Fruit fly (Drosophila melanogaster) whole organism, embryonic: ENCODE measurements around the gene sesB.

ENCODE experiments used
- Asciz ChIP-seq: fragments of 200-800 bp; sonication (Bioruptor generic); optimal IDR thresholded peaks from 2 replicates; lab custom pipeline; 2017; ENCODE audit warnings: missing biosample characterization, mild to moderate bottlenecking, missing genetic modification characterization, missing genetic modification reagents
- B-H1 ChIP-seq: fragments of 200-800 bp; sonication (Bioruptor generic); IDR thresholded peaks from 3 replicates; pipeline ENCODE4 v1.3.6; 2022; ENCODE audit warnings: missing biosample characterization, missing genetic modification characterization
- CG11247 ChIP-seq: fragments of 200-800 bp; sonication (Bioruptor generic); IDR thresholded peaks from 2 replicates; pipeline ENCODE4 v1.3.6; 2022; ENCODE audit warnings: missing biosample characterization, missing genetic modification characterization
- CG11398 ChIP-seq: fragments of 200-800 bp; sonication (Bioruptor generic); optimal IDR thresholded peaks from 2 replicates; lab custom pipeline; 2016; ENCODE audit warnings: missing biosample characterization, missing genetic modification characterization
- CG12391 ChIP-seq: fragments of 200-800 bp; sonication (Bioruptor generic); optimal IDR thresholded peaks from 3 replicates; lab custom pipeline; 2018; ENCODE audit warnings: missing biosample characterization, mild to moderate bottlenecking, missing genetic modification characterization, moderate library complexity
- CG13775 ChIP-seq: fragments of 200-800 bp; sonication (Bioruptor generic); optimal IDR thresholded peaks from 3 replicates; lab custom pipeline; 2017; ENCODE audit warnings: missing biosample characterization, mild to moderate bottlenecking, missing genetic modification characterization
- CG15073 ChIP-seq: fragments of 200-800 bp; sonication (Bioruptor generic); optimal IDR thresholded peaks from 2 replicates; lab custom pipeline; 2016; ENCODE audit warnings: missing biosample characterization, missing genetic modification characterization
- CG16813 ChIP-seq: fragments of 200-800 bp; sonication (Bioruptor generic); IDR thresholded peaks from 3 replicates; pipeline ENCODE4 v1.3.6; 2022; ENCODE audit warnings: missing biosample characterization, missing genetic modification characterization; ENCODE audit not compliant: partially characterized antibody
- CG2129 ChIP-seq: fragments of 200-800 bp; sonication (Bioruptor generic); IDR thresholded peaks from 2 replicates; pipeline ENCODE4 v1.3.6; 2022; ENCODE audit warnings: missing biosample characterization, missing genetic modification characterization; ENCODE audit not compliant: partially characterized antibody
- CG2678 ChIP-seq: fragments of 200-800 bp; sonication (Bioruptor generic); optimal IDR thresholded peaks from 3 replicates; lab custom pipeline; 2019; ENCODE audit warnings: missing biosample characterization, mild to moderate bottlenecking, missing genetic modification characterization, moderate library complexity
- CG30020 ChIP-seq: fragments of 200-800 bp; optimal IDR thresholded peaks from 2 replicates; lab custom pipeline; 2019; ENCODE audit warnings: missing biosample characterization, mild to moderate bottlenecking, missing genetic modification characterization, moderate library complexity
- CG31365 ChIP-seq: fragments of 200-800 bp; sonication (Bioruptor generic); optimal IDR thresholded peaks from 2 replicates; lab custom pipeline; 2018; ENCODE audit warnings: missing biosample characterization, mild to moderate bottlenecking, missing genetic modification characterization
- CG32767 ChIP-seq: fragments of 200-800 bp; sonication (Bioruptor generic); IDR thresholded peaks from 2 replicates; pipeline ENCODE4 v1.3.6; 2022; ENCODE audit warnings: missing biosample characterization, missing genetic modification characterization
- CG42726 ChIP-seq: fragments of 200-800 bp; sonication (Bioruptor generic); IDR thresholded peaks from 2 replicates; pipeline ENCODE4 v1.3.6; 2022; ENCODE audit warnings: missing biosample characterization, missing genetic modification characterization; ENCODE audit not compliant: partially characterized antibody
- CG6654 ChIP-seq: fragments of 200-800 bp; sonication (Bioruptor generic); optimal IDR thresholded peaks from 2 replicates; lab custom pipeline; 2017; ENCODE audit warnings: missing biosample characterization, mild to moderate bottlenecking, missing genetic modification characterization
- CG7839 ChIP-seq: fragments of 200-800 bp; sonication (Bioruptor generic); optimal IDR thresholded peaks from 3 replicates; lab custom pipeline; 2018; ENCODE audit warnings: missing biosample characterization, mild to moderate bottlenecking, missing genetic modification characterization, moderate library complexity
- CG8478 ChIP-seq: fragments of >200 bp; optimal IDR thresholded peaks from 2 replicates; lab custom pipeline; 2018
- CG9215 ChIP-seq: fragments of 200-800 bp; sonication (Bioruptor generic); IDR thresholded peaks from 2 replicates; pipeline ENCODE4 v1.3.6; 2022; ENCODE audit warnings: missing biosample characterization, missing genetic modification characterization
- CG9609 ChIP-seq: fragments of 200-800 bp; sonication (Bioruptor generic); optimal IDR thresholded peaks from 3 replicates; lab custom pipeline; 2016; ENCODE audit warnings: missing biosample characterization, missing genetic modification characterization
- D ChIP-seq, 2 experiments: fragments of 200-800 bp in 1 of 2; fragments of >200 bp in 1 of 2; sonication (Bioruptor generic) in 1 of 2; optimal IDR thresholded peaks; 2 replicates in 1 of 2; 3 replicates in 1 of 2; lab custom pipeline; 2017; ENCODE audit warnings: mild to moderate bottlenecking in 1 of 2, missing biosample characterization in 1 of 2, missing genetic modification characterization in 1 of 2, missing genetic modification reagents in 1 of 2
- E2f1 ChIP-seq: fragments of 200-800 bp; sonication (Bioruptor generic); IDR thresholded peaks from 2 replicates; pipeline ENCODE4 v1.3.6; 2022; ENCODE audit warnings: missing biosample characterization, missing genetic modification characterization
- E2f2 ChIP-seq: fragments of 200-800 bp; sonication (Bioruptor generic); IDR thresholded peaks from 2 replicates; pipeline ENCODE4 v1.3.6; 2022; ENCODE audit warnings: missing biosample characterization, missing genetic modification characterization
- Gug ChIP-seq: fragments of 200-800 bp; sonication (Bioruptor generic); IDR thresholded peaks from 4 replicates; pipeline ENCODE4 v1.3.6; 2022; ENCODE audit warnings: missing biosample characterization, missing genetic modification characterization
- Kr ChIP-seq: fragments of 200-800 bp; sonication (Bioruptor generic); optimal IDR thresholded peaks from 2 replicates; lab custom pipeline; 2017; ENCODE audit warnings: missing biosample characterization, mild to moderate bottlenecking, missing genetic modification characterization
- Med ChIP-seq: fragments of 200-800 bp; sonication (Bioruptor generic); peaks from one replicate; lab custom pipeline; 2016; ENCODE audit warnings: missing biosample characterization, missing genetic modification characterization, mild to moderate bottlenecking, inconsistent platforms, moderate library complexity
- NFAT ChIP-seq: fragments of 200-800 bp; sonication (Bioruptor generic); IDR thresholded peaks from 2 replicates; pipeline ENCODE4 v1.3.6; 2022; ENCODE audit warnings: missing biosample characterization, missing genetic modification characterization
- Oli ChIP-seq: fragments of 200-800 bp; sonication (Bioruptor generic); optimal IDR thresholded peaks from 2 replicates; lab custom pipeline; 2018; ENCODE audit warnings: missing biosample characterization, mild to moderate bottlenecking, missing genetic modification characterization, moderate library complexity
- Ravus ChIP-seq: fragments of 200-800 bp; sonication (Bioruptor generic); IDR thresholded peaks from 2 replicates; pipeline ENCODE4 v1.3.6; 2022; ENCODE audit warnings: missing biosample characterization, missing genetic modification characterization
- Side ChIP-seq: fragments of 200-800 bp; sonication (Bioruptor generic); optimal IDR thresholded peaks from 2 replicates; lab custom pipeline; 2016; ENCODE audit warnings: missing biosample characterization, missing genetic modification characterization
- Stat92E ChIP-seq, 3 experiments: fragments of >200 bp in 2 of 3; fragments of 200-800 bp in 1 of 3; sonication (Bioruptor generic) in 1 of 3; optimal IDR thresholded peaks; 2 replicates each; lab custom pipeline; 2017 to 2019; ENCODE audit warnings: missing biosample characterization in 3 of 3, missing genetic modification characterization in 3 of 3, mild to moderate bottlenecking in 1 of 3, moderate library complexity in 1 of 3
- Tbp ChIP-seq: fragments of >200 bp; optimal IDR thresholded peaks from 2 replicates; lab custom pipeline; 2018; ENCODE audit warnings: missing biosample characterization, missing genetic modification characterization
- ap ChIP-seq: fragments of 200-800 bp; sonication (Bioruptor generic); IDR thresholded peaks from 2 replicates; pipeline ENCODE4 v1.3.6; 2022; ENCODE audit warnings: missing biosample characterization, missing genetic modification characterization
- ash1 ChIP-seq: fragments of 200-800 bp; sonication (Bioruptor generic); optimal IDR thresholded peaks from 2 replicates; lab custom pipeline; 2018; ENCODE audit warnings: missing biosample characterization, mild to moderate bottlenecking, missing genetic modification characterization
- ato ChIP-seq: fragments of 200-800 bp; sonication (Bioruptor generic); IDR thresholded peaks from 2 replicates; pipeline ENCODE4 v1.3.6; 2022; ENCODE audit warnings: missing biosample characterization, missing genetic modification characterization; ENCODE audit not compliant: partially characterized antibody
- bowl ChIP-seq: fragments of 200-800 bp; sonication (Bioruptor generic); IDR thresholded peaks from 2 replicates; pipeline ENCODE4 v1.3.6; 2022; ENCODE audit warnings: missing biosample characterization, missing genetic modification characterization
- crol ChIP-seq: fragments of 200-800 bp; sonication (Bioruptor generic); IDR thresholded peaks from 2 replicates; pipeline ENCODE4 v1.3.6; 2022; ENCODE audit warnings: missing biosample characterization, missing genetic modification characterization
- dmrt11E ChIP-seq: fragments of 200-800 bp; sonication (Bioruptor generic); optimal IDR thresholded peaks from 3 replicates; lab custom pipeline; 2018; ENCODE audit warnings: missing biosample characterization, mild to moderate bottlenecking, missing genetic modification characterization, moderate library complexity
- en ChIP-seq: fragments of 200-800 bp; sonication (Bioruptor generic); optimal IDR thresholded peaks from 2 replicates; lab custom pipeline; 2016; ENCODE audit warnings: missing biosample characterization, missing genetic modification characterization
- exex ChIP-seq: fragments of 200-800 bp; sonication (Bioruptor generic); optimal IDR thresholded peaks from 4 replicates; lab custom pipeline; 2018; ENCODE audit warnings: missing biosample characterization, mild to moderate bottlenecking, missing genetic modification characterization, moderate library complexity
- gsb ChIP-seq: fragments of 200-800 bp; sonication (Bioruptor generic); IDR thresholded peaks from 2 replicates; pipeline ENCODE4 v1.3.6; 2022; ENCODE audit warnings: missing biosample characterization, missing genetic modification characterization
- ind ChIP-seq: fragments of 200-800 bp; sonication (Bioruptor generic); optimal IDR thresholded peaks from 3 replicates; lab custom pipeline; 2016; ENCODE audit warnings: missing biosample characterization, missing genetic modification characterization
- jigr1 ChIP-seq: fragments of 200-800 bp; sonication (Bioruptor generic); IDR thresholded peaks from 3 replicates; pipeline ENCODE4 v1.3.6; 2022; ENCODE audit warnings: missing biosample characterization, missing genetic modification characterization
- otp ChIP-seq: fragments of 200-800 bp; sonication (Bioruptor generic); IDR thresholded peaks from 3 replicates; pipeline ENCODE4, ENCODE4 v1.3.6; 2022; ENCODE audit warnings: missing biosample characterization, missing genetic modification characterization
- pan ChIP-seq, 4 experiments: fragments of >200 bp in 3 of 4; fragments of 200-800 bp in 1 of 4; sonication (Bioruptor generic) in 1 of 4; optimal IDR thresholded peaks in 3 of 4; IDR thresholded peaks in 1 of 4; 2 replicates each; pipeline versions ENCODE4 v1.3.6 to Lab custom; 2017 to 2022; ENCODE audit warnings: missing biosample characterization in 2 of 4, missing genetic modification characterization in 2 of 4, mixed read lengths in 1 of 4
- pita ChIP-seq: fragments of 200-800 bp; sonication (Bioruptor generic); optimal IDR thresholded peaks from 2 replicates; lab custom pipeline; 2017; ENCODE audit warnings: missing biosample characterization, mild to moderate bottlenecking, missing genetic modification characterization
- ranshi ChIP-seq: fragments of 200-800 bp; sonication (Bioruptor generic); IDR thresholded peaks from 2 replicates; pipeline ENCODE4 v1.3.6; 2022; ENCODE audit warnings: missing biosample characterization, missing genetic modification characterization
- sim ChIP-seq: fragments of 200-800 bp; sonication (Bioruptor generic); IDR thresholded peaks from 2 replicates; pipeline ENCODE4 v1.3.6; 2022; ENCODE audit warnings: missing biosample characterization, missing genetic modification characterization
- sisA ChIP-seq: fragments of 200-800 bp; sonication (Bioruptor generic); IDR thresholded peaks from 2 replicates; pipeline ENCODE4 v1.3.6; 2022; ENCODE audit warnings: missing biosample characterization, missing genetic modification characterization

sesB gene

DNA sequence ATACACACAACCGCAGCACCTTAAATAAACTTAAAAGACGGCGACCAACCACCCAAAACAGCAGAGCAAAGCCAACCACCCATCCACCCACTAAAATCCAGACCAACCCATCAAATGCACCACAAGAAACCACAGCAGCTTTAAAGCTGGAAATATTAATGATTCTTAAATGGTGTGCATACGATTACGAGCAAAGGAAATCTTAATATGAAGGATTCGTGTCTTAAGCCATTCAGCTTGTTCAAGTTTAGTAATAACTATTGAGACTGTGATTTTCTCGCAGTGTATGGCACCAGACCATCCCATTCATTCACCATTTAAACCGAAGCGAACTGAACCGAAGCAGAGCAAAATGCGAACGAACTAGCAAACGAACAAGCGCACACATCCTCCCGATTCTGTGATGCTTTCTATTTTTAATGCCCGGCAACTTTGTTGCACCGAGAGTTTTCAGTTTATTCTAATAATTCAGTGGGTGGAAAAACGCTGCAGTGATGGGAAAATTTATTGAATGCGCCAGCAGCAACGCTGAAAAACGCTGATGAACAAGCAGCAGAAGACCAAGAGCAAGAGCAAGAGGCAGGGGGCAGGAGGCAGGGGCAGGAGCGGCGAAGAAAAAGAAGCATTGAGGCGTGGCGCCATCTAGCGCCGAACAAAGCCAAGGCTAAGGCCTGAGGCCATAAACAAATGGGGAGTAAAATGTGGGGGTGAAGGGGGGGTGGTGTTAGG lies 49.2 kb downstream of the sesB start (continued):
- TF ChIP-seq CG9215 (GFP tag; lab: Robert Waterston, UW) (peak; percentile 70), ranshi (GFP tag; lab: Robert Waterston, UW) (peak; percentile 82; the same call in 1 of the 2 replicates), pita (no peak), Tbp (GFP tag; lab: Kevin White, UChicago) (no peak), gsb (GFP tag; lab: Robert Waterston, UW) (peak; percentile 67), CG6654 (GFP tag; lab: Kevin White, UChicago) (peak; percentile 73), ato (no peak), ind (GFP tag; lab: Kevin White, UChicago) (peak; percentile 75), CG15073 (GFP tag; lab: Kevin White, UChicago) (no peak), CG16813 (GFP tag; lab: Robert Waterston, UW) (no peak), CG32767 (peak; percentile 79), E2f2 (GFP tag; lab: Robert Waterston, UW) (peak; percentile 63; the same call in 1 of the 2 replicates), Gug (peak; percentile 85), CG12391 (tag; lab: Kevin White, UChicago) (peak; percentile 88), NFAT (GFP tag; lab: Robert Waterston, UW) (peak; percentile 60), Side (GFP tag; lab: Kevin White, UChicago) (peak; percentile 77), Oli (tag; lab: Kevin White, UChicago) (peak; percentile 90), bowl (GFP tag; lab: Robert Waterston, UW) (peak; percentile 70), D (optimal IDR thresholded peaks at IDR 0.05; lab: Kevin White, UChicago) (no peak), D (GFP tag; optimal IDR thresholded peaks at IDR 0.05; lab: Kevin White, UChicago) (peak; percentile 88), CG2678 (tag; lab: Kevin White, UChicago) (peak; percentile 92), crol (GFP tag; lab: Robert Waterston, UW) (no peak; the same call in 1 of the 2 replicates), CG11398 (GFP tag; lab: Kevin White, UChicago) (peak; percentile 83), Kr (GFP tag; lab: Kevin White, UChicago) (no peak), CG13775 (GFP tag; lab: Kevin White, UChicago) (peak; percentile 58), otp (peak; percentile 80), en (peak; percentile 47), CG9609 (GFP tag; lab: Kevin White, UChicago) (peak; percentile 87), CG42726 (GFP tag; lab: Robert Waterston, UW) (no peak), CG31365 (tag; lab: Kevin White, UChicago) (peak; percentile 71), CG8478 (no peak), Med (peak; percentile 98), CG30020 (tag; lab: Kevin White, UChicago) (peak; percentile 45), Stat92E (GFP tag; optimal IDR thresholded peaks at IDR 0.05; lab: Kevin White, UChicago) (no peak), ap (GFP tag; lab: Robert Waterston, UW) (peak; percentile 85), E2f1 (GFP tag; lab: Robert Waterston, UW) (peak; percentile 85), exex (tag; lab: Kevin White, UChicago) (peak; percentile 49), ash1 (GFP tag; lab: Kevin White, UChicago) (peak; percentile 46), pan (optimal IDR thresholded peaks at IDR 0.05; lab: Kevin White, UChicago) (no peak), pan (GFP tag; optimal IDR thresholded peaks at IDR 0.05 in 1 of 2, IDR thresholded peaks at IDR 0.05 in 1 of 2) (peak in 1 of 2 experiments; percentile 91), dmrt11E (peak; percentile 68), sim (peak; percentile 41; the same call in 1 of the 2 replicates), jigr1 (GFP tag; lab: Robert Waterston, UW) (peak; percentile 71), Ravus (peak; percentile 67), Asciz (GFP tag; lab: Kevin White, UChicago) (peak; percentile 83), CG11247 (peak; percentile 78), CG2129 (GFP tag; lab: Robert Waterston, UW) (no peak), CG7839 (tag; lab: Kevin White, UChicago) (peak; percentile 92), B-H1 (GFP tag; lab: Robert Waterston, UW) (peak; percentile 81), sisA (peak; percentile 91)
